Worm (Caenorhabditis elegans) whole organism, early embryonic: ENCODE results near the gene col-133.

ENCODE experiments used
- ama-1 ChIP-seq: fragments of 150-350 bp; optimal IDR thresholded peaks from 2 replicates; lab custom pipeline; 2014
- ceh-13 ChIP-seq: fragments of 200-800 bp; sonication (Bioruptor generic); optimal IDR thresholded peaks from 2 replicates; lab custom pipeline; 2018; ENCODE audit warnings: mild to moderate bottlenecking, missing genetic modification characterization, missing compliant biosample characterization
- ceh-36 ChIP-seq: sonication (generic microtip); optimal IDR thresholded peaks from 2 replicates; lab custom pipeline; 2016; ENCODE audit warnings: missing genetic modification characterization, inconsistent platforms, missing compliant biosample characterization
- hmbx-1 ChIP-seq: sonication (generic microtip); optimal IDR thresholded peaks from 2 replicates; lab custom pipeline; 2016; ENCODE audit warnings: mild to moderate bottlenecking, missing genetic modification characterization, missing compliant biosample characterization
- hnd-1 ChIP-seq: sonication (generic microtip); optimal IDR thresholded peaks from 2 replicates; lab custom pipeline; 2016; ENCODE audit warnings: missing genetic modification characterization, missing compliant biosample characterization
- pes-1 ChIP-seq: fragments of 200-800 bp; sonication (Bioruptor generic); IDR thresholded peaks from 2 replicates; pipeline ENCODE4 v1.3.6; 2022; ENCODE audit warnings: missing genetic modification reagents, missing genetic modification characterization, missing compliant biosample characterization
- sea-1 ChIP-seq: fragments of 200-800 bp; sonication (Bioruptor generic); conservative IDR thresholded peaks from 2 replicates; pipeline ENCODE4 v1.3.6; 2022; ENCODE audit warnings: missing genetic modification characterization, missing compliant biosample characterization
- tbx-11 ChIP-seq: fragments of 200-800 bp; sonication (Bioruptor generic); IDR thresholded peaks from 2 replicates; pipeline ENCODE4 v1.3.6; 2022; ENCODE audit warnings: missing genetic modification characterization, missing compliant biosample characterization
- tbx-37 ChIP-seq: fragments of 200-800 bp; sonication (Bioruptor generic); conservative IDR thresholded peaks from 2 replicates; pipeline ENCODE4 v1.3.6; 2022; ENCODE audit warnings: missing genetic modification reagents, missing genetic modification characterization, missing compliant biosample characterization
- tra-4 ChIP-seq: sonication (generic microtip); optimal IDR thresholded peaks from 2 replicates; lab custom pipeline; 2017; ENCODE audit warnings: missing genetic modification characterization, missing compliant biosample characterization

DNA sequence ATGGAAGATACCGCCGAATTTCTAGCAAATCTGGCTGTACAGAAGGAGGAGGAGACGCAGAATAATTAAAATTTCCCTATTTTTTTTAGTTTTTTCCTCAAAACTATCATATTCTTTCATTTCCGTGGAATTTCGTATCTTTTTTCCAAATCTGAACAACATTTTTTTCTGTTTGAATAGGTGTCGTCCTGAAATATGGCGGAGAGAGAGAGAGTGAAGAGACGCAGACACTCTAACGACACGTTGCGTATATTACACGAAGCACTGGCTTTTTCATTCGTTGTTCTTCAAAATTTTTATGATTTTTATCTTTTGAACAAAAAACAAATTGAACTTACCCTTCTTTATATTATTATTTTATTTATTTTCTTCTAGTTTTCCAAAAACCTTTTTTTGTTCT, 16.2 kb downstream of the col-133 start:
- TF ChIP-seq hnd-1 (tag; lab: Kevin White, UChicago): no peak
- TF ChIP-seq sea-1 (GFP tag; lab: Robert Waterston, UW): no peak
- no peak for TF ChIP-seq ceh-13
- TF ChIP-seq tbx-11: no peak
- no peak for TF ChIP-seq ama-1
- TF ChIP-seq ceh-36 (tag; lab: Kevin White, UChicago): no peak
- no peak for TF ChIP-seq tra-4 (tag; lab: Kevin White, UChicago)
- no peak for TF ChIP-seq pes-1 (GFP tag; lab: Robert Waterston, UW)
- no peak for TF ChIP-seq tbx-37 (GFP tag; lab: Robert Waterston, UW)
- no peak for TF ChIP-seq hmbx-1 (tag; lab: Kevin White, UChicago)
